Worm (Caenorhabditis elegans): ENCODE results near the gene lipl-4.
"Not testable (repeated sequence)": the region's sequence is repeated elsewhere in the genome, so short reads cannot be mapped to it uniquely, and the experiment has no call there.

lipl-4 gene

ce11 chrV:6576567-6576966, 26.6 kb downstream of the lipl-4 start, which contains the start of gene EGAP9.4:
EGAP9.4 (plus strand) TSS chrV:6576867.
- no peak for TF ChIP-seq sem-2 (GFP tag; optimal IDR thresholded peaks at IDR 0.05)
- peak; percentile 28 for TF ChIP-seq elt-1 (tag; optimal IDR thresholded peaks at IDR 0.05; ENCODE audit: borderline replicate concordance, insufficient read depth)

- TF ChIP-seq ham-2 (GFP tag; optimal IDR thresholded peaks at IDR 0.05) = no peak
- TF ChIP-seq nhr-12 (tag; optimal IDR thresholded peaks at IDR 0.05) = no peak
- no peak for TF ChIP-seq nhr-237 (tag; optimal IDR thresholded peaks at IDR 0.05)
- no peak for TF ChIP-seq ztf-11 (tag; optimal IDR thresholded peaks at IDR 0.05)
- TF ChIP-seq pha-4 (tag; optimal IDR thresholded peaks at IDR 0.05) = no peak
- no peak for TF ChIP-seq ceh-43 (GFP tag; optimal IDR thresholded peaks at IDR 0.05)
- no peak for TF ChIP-seq unc-39 (tag; optimal IDR thresholded peaks at IDR 0.05)
- TF ChIP-seq sptf-1 (tag; optimal IDR thresholded peaks at IDR 0.05) = no peak
- no peak for TF ChIP-seq lin-32 (GFP tag; optimal IDR thresholded peaks at IDR 0.05)
- no peak for TF ChIP-seq M03D4.4 (tag; optimal IDR thresholded peaks at IDR 0.05)
- TF ChIP-seq bed-3 (GFP tag; optimal IDR thresholded peaks at IDR 0.05) = no peak
- no peak for TF ChIP-seq zip-8 (tag; optimal IDR thresholded peaks at IDR 0.05)
- TF ChIP-seq ces-1 (GFP tag; optimal IDR thresholded peaks at IDR 0.05) = no peak
- no peak for TF ChIP-seq mab-5 (tag; optimal IDR thresholded peaks at IDR 0.05)
- no peak for TF ChIP-seq unc-120 (tag; optimal IDR thresholded peaks at IDR 0.05; ENCODE audit: poor library complexity, severe bottlenecking)
- TF ChIP-seq nhr-2 (tag; optimal IDR thresholded peaks at IDR 0.05) = no peak
These were observed 30.0 kb downstream of the lipl-4 start, which contains the start of gene EGAP9.3 for ce11 chrV:6579992-6580391. EGAP9.3 (minus strand) TSS chrV:6580122.

- not testable (repeated sequence) for TF ChIP-seq zip-8, mls-2, elt-3 (tag; optimal IDR thresholded peaks at IDR 0.05)
These were observed 31.8 kb downstream of the lipl-4 start, which contains the start of gene ZK1055.4 for ce11 chrV:6581762-6582161. ZK1055.4 (plus strand) TSS chrV:6582062.

- TF ChIP-seq ham-2 (GFP tag; optimal IDR thresholded peaks at IDR 0.05) = no peak
- TF ChIP-seq tbx-8 (GFP tag; optimal IDR thresholded peaks at IDR 0.05) = no peak
- no peak for TF ChIP-seq pha-4 (tag; optimal IDR thresholded peaks at IDR 0.05)
- TF ChIP-seq sptf-1 (tag; optimal IDR thresholded peaks at IDR 0.05) = no peak
- no peak for TF ChIP-seq lin-32 (GFP tag; optimal IDR thresholded peaks at IDR 0.05)
- TF ChIP-seq ces-1 (GFP tag; optimal IDR thresholded peaks at IDR 0.05) = no peak
- no peak for TF ChIP-seq unc-62 (GFP tag; optimal IDR thresholded peaks at IDR 0.05)
- TF ChIP-seq nhr-28 (tag; optimal IDR thresholded peaks at IDR 0.05) = no peak
These were observed 40.3 kb downstream of the lipl-4 start, which contains the start of gene ZK1055.2 for ce11 chrV:6590283-6590682. ZK1055.2 (plus strand) TSS chrV:6590583.

ce11 chrV:6593700-6594244, 43.8 kb downstream of the lipl-4 start, which contains the start of gene hcp-1:
hcp-1 (plus strand) TSS chrV:6594194.
- peak; percentile 2 for TF ChIP-seq lin-13 (tag; optimal IDR thresholded peaks at IDR 0.05)
- peak; percentile 32 for TF ChIP-seq hlh-1 (tag; optimal IDR thresholded peaks at IDR 0.05)
- TF ChIP-seq mep-1 (tag; optimal IDR thresholded peaks at IDR 0.05) = peak; percentile 39
- no peak for TF ChIP-seq mls-2 (tag; optimal IDR thresholded peaks at IDR 0.05)
